Worm (Caenorhabditis elegans): ENCODE data around the gene T24C4.5.

Gene T24C4.5

ce11 chrIII:883595-883994 lies 4.1 kb upstream of the T24C4.5 start:
- TF ChIP-seq nhr-77 (tag; optimal IDR thresholded peaks at IDR 0.05) (no peak), daf-8 (GFP tag; IDR thresholded peaks at IDR 0.05) (no peak), F49E8.2 (tag; optimal IDR thresholded peaks at IDR 0.05; ENCODE audit: borderline replicate concordance) (no peak), ceh-62 (tag; optimal IDR thresholded peaks at IDR 0.05) (no peak), madf-5 (GFP tag; IDR thresholded peaks at IDR 0.05) (no peak), zip-11 (GFP tag; IDR thresholded peaks at IDR 0.05) (no peak), snpc-1.2 (GFP tag; IDR thresholded peaks at IDR 0.05) (no peak), mes-2 (tag; optimal IDR thresholded peaks at IDR 0.05; ENCODE audit: poor library complexity, severe bottlenecking) (no peak), lsy-2 (tag; optimal IDR thresholded peaks at IDR 0.05) (no peak), D1046.2 (GFP tag; IDR thresholded peaks at IDR 0.05) (no peak), dve-1 (tag; optimal IDR thresholded peaks at IDR 0.05; ENCODE audit: insufficient read depth) (no peak), nhr-237 (tag; optimal IDR thresholded peaks at IDR 0.05) (no peak), daf-16 (GFP tag; optimal IDR thresholded peaks at IDR 0.05) (no peak), daf-16 (tag; optimal IDR thresholded peaks at IDR 0.05) (no peak), saeg-2 (GFP tag; IDR thresholded peaks at IDR 0.05) (no peak), lin-38 (GFP tag; IDR thresholded peaks at IDR 0.05) (no peak), fkh-10 (GFP tag; optimal IDR thresholded peaks at IDR 0.05) (no peak), ztf-11 (tag; optimal IDR thresholded peaks at IDR 0.05) (no peak), nhr-25 (tag; optimal IDR thresholded peaks at IDR 0.05; ENCODE audit: borderline replicate concordance, insufficient read depth) (no peak)

ce11 chrIII:881460-881859 lies 1.9 kb upstream of the T24C4.5 start:
- no peak for TF ChIP-seq duxl-1 (tag; optimal IDR thresholded peaks at IDR 0.05; ENCODE audit: poor library complexity)
- peak; percentile 15 for TF ChIP-seq mes-2 (tag; optimal IDR thresholded peaks at IDR 0.05; ENCODE audit: poor library complexity, severe bottlenecking)
- no peak for TF ChIP-seq zag-1 (tag; optimal IDR thresholded peaks at IDR 0.05)
- no peak for TF ChIP-seq ZK546.5 (tag; optimal IDR thresholded peaks at IDR 0.05)
- TF ChIP-seq mep-1 (tag; optimal IDR thresholded peaks at IDR 0.05): no peak
- peak; percentile 46 for TF ChIP-seq unc-130 (GFP tag; optimal IDR thresholded peaks at IDR 0.05)
- peak; percentile 36; the same call in 1 of the 2 replicates for TF ChIP-seq lin-38 (GFP tag; IDR thresholded peaks at IDR 0.05)

ce11 chrIII:880840-881239 lies 1.3 kb upstream of the T24C4.5 start:
- TF ChIP-seq gei-8 (GFP tag; optimal IDR thresholded peaks at IDR 0.05) (no peak), dmd-6 (GFP tag; IDR thresholded peaks at IDR 0.05) (0 out of 2 replicates have a peak, but pooled peaks have one; percentile 11)

ce11 chrIII:873432-873831 lies 6.1 kb downstream of the T24C4.5 start, which contains the start of gene clc-19:
TSS of gene clc-19 (minus strand) at chrIII:873566.
- TF ChIP-seq daf-16 (GFP tag; optimal IDR thresholded peaks at IDR 0.05) (no peak), daf-16 (tag; optimal IDR thresholded peaks at IDR 0.05) (peak; percentile 19), dve-1 (tag; optimal IDR thresholded peaks at IDR 0.05; ENCODE audit: insufficient read depth) (peak; percentile 31), dmd-6 (GFP tag; IDR thresholded peaks at IDR 0.05) (peak; percentile 35; the same call in 1 of the 2 replicates), lin-15B (tag; optimal IDR thresholded peaks at IDR 0.05) (no peak), T20F7.1 (GFP tag; optimal IDR thresholded peaks at IDR 0.05) (no peak), nhr-6 (tag; optimal IDR thresholded peaks at IDR 0.05) (peak; percentile 54), pqm-1 (tag; optimal IDR thresholded peaks at IDR 0.05) (peak; percentile 49)

- TF ChIP-seq zip-11 (GFP tag; IDR thresholded peaks at IDR 0.05): no peak
- peak; percentile 11 for TF ChIP-seq aha-1 (tag)
- no peak for TF ChIP-seq Y75B8A.6 (GFP tag; IDR thresholded peaks at IDR 0.05)
- no peak for TF ChIP-seq daf-12 (tag; optimal IDR thresholded peaks at IDR 0.05)
Measured at ce11 chrIII:872373-872772, 7.2 kb downstream of the T24C4.5 start, which contains the start of the genes T24C4.3 and clc-20. TSS of gene T24C4.3 (minus strand) at chrIII:872473. TSS of gene clc-20 (plus strand) at chrIII:872583.
